Fruit fly (Drosophila melanogaster): Measurements from ENCODE around the gene Ama.

- TF ChIP-seq N (GFP tag; optimal IDR thresholded peaks at IDR 0.05) (no peak), Jra (GFP tag; optimal IDR thresholded peaks at IDR 0.05) (no peak), OdsH (GFP tag; optimal IDR thresholded peaks at IDR 0.05) (peak; percentile 47), Vsx2 (GFP tag; optimal IDR thresholded peaks at IDR 0.05; ENCODE audit: partially characterized antibody) (peak; percentile 17), foxo (GFP tag; optimal IDR thresholded peaks at IDR 0.05) (peak in 1 of 2 experiments; percentile 54), Myc (optimal IDR thresholded peaks at IDR 0.05) (no peak), Sp1 (GFP tag; optimal IDR thresholded peaks at IDR 0.05) (peak; percentile 11)
These were observed 49.9 kb downstream of the Ama start for dm6 chr3R:6812107-6812875.

Data from whole organism, wandering third instar larva.